Worm (Caenorhabditis elegans) whole organism, early embryonic: ENCODE data around the gene Y94H6A.2.

Source experiments
- B0310.2 ChIP-seq: sonication (generic microtip); optimal IDR thresholded peaks from 2 replicates; lab custom pipeline; 2016; ENCODE audit warnings: mild to moderate bottlenecking, missing genetic modification characterization, missing compliant biosample characterization
- aly-1 ChIP-seq: sonication (generic microtip); optimal IDR thresholded peaks from 2 replicates; lab custom pipeline; 2016; ENCODE audit warnings: missing genetic modification characterization, missing compliant biosample characterization
- ama-1 ChIP-seq: fragments of 150-350 bp; optimal IDR thresholded peaks from 2 replicates; lab custom pipeline; 2014
- ceh-13 ChIP-seq: fragments of 200-800 bp; sonication (Bioruptor generic); optimal IDR thresholded peaks from 2 replicates; lab custom pipeline; 2018; ENCODE audit warnings: mild to moderate bottlenecking, missing genetic modification characterization, missing compliant biosample characterization
- ceh-36 ChIP-seq: sonication (generic microtip); optimal IDR thresholded peaks from 2 replicates; lab custom pipeline; 2016; ENCODE audit warnings: missing genetic modification characterization, inconsistent platforms, missing compliant biosample characterization
- flt-1 ChIP-seq: fragments of 200-800 bp; sonication (Bioruptor generic); IDR thresholded peaks from 2 replicates; pipeline ENCODE4 v1.3.6; 2022; ENCODE audit warnings: missing genetic modification characterization, missing compliant biosample characterization
- hmg-4 ChIP-seq: fragments of 200-800 bp; sonication (Bioruptor generic); optimal IDR thresholded peaks from 2 replicates; lab custom pipeline; 2018; ENCODE audit warnings: mild to moderate bottlenecking, missing genetic modification characterization, missing compliant biosample characterization
- tbx-11 ChIP-seq: fragments of 200-800 bp; sonication (Bioruptor generic); IDR thresholded peaks from 2 replicates; pipeline ENCODE4 v1.3.6; 2022; ENCODE audit warnings: missing genetic modification characterization, missing compliant biosample characterization
- tbx-37 ChIP-seq: fragments of 200-800 bp; sonication (Bioruptor generic); conservative IDR thresholded peaks from 2 replicates; pipeline ENCODE4 v1.3.6; 2022; ENCODE audit warnings: missing genetic modification reagents, missing genetic modification characterization, missing compliant biosample characterization

DNA sequence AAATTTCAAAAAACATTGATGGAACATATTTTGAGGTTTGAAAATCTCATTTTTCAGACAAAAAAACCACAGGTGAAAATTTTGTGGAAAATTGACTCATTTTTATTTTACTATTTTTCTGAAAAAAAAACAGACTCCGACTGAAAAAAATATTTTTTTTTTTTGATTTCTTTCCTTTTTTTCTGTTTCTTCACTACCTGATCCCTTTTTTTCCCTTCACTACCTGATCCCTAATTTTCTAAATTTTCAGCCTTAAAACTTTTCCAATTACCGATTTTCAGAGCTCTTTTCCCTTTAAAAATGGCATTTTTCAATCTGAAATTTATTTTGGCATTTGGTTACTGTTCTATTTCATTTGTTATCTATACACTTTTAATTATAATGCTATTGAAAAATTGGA is 32.3 kb downstream of the Y94H6A.2 start, which contains the start of gene Y54G2A.77:
- TF ChIP-seq ama-1 (lab: Kevin White, UChicago) (no peak), tbx-37 (GFP tag; lab: Robert Waterston, UW) (no peak), tbx-11 (GFP tag; lab: Robert Waterston, UW) (no peak), B0310.2 (tag; lab: Kevin White, UChicago) (no peak), aly-1 (tag; lab: Kevin White, UChicago) (no peak), ceh-13 (GFP tag; lab: Kevin White, UChicago) (no peak), flt-1 (no peak), hmg-4 (GFP tag; lab: Kevin White, UChicago) (no peak), ceh-36 (no peak)
